Worm (Caenorhabditis elegans): ENCODE results near the gene T17A3.12.

The T17A3.12 gene

DNA sequence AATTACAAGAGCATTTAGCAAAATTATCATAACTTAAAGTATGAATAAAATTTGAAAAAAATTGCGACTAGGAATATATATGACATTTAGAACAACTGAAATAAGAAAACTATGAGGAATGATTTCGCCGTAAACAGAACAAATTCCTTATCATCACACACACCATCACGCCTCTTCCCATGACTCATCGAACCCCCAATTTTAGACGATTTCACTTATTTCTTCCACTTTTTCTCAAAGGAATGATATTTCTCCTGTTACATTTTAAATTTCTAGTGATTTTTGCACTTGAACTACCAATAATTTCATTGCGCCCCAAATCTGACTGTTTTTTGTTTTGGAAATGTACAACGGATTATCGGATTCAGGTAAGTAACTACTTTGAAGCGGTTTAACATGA lies 11.7 kb upstream of the T17A3.12 start, which contains the start of the genes zig-13 and ver-1 (continued):
- TF ChIP-seq chd-7 (tag; optimal IDR thresholded peaks at IDR 0.05), result no peak

ce11 chrIII:154168-154567 lies 9.2 kb upstream of the T17A3.12 start:
- no peak for TF ChIP-seq Y79H2A.3 (GFP tag; conservative IDR thresholded peaks at IDR 0.05)
- peak; percentile 5 for TF ChIP-seq tbp1 (GFP tag; optimal IDR thresholded peaks at IDR 0.05)
- peak; percentile 96 for TF ChIP-seq nhr-80 (tag; optimal IDR thresholded peaks at IDR 0.05)
- peak; percentile 40 for TF ChIP-seq atf-7 (tag; optimal IDR thresholded peaks at IDR 0.05)
- TF ChIP-seq ztf-22 (GFP tag; optimal IDR thresholded peaks at IDR 0.05), result peak; percentile 52
- TF ChIP-seq ets-4 (GFP tag; optimal IDR thresholded peaks at IDR 0.05), result peak; percentile 19
- no peak for TF ChIP-seq nhr-27 (tag; optimal IDR thresholded peaks at IDR 0.05)

DNA sequence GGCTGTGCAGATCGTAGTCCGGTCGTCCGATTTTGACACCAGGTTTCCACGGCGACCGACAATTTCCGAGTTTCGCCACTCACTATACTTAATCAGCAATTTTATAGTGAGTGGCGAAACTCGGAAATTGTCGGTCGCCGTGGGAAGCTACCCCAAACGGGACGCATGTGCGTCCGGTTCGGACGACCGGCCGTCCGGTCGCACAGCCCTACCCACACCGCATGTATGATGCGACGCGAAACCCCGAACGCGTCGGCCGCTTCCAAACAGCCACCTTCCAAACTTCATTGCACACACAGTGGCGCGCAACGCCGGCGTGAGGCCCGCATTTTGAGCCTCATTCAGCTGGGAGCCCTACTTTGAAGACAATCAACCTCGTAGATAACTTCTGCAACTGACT lies 6.1 kb upstream of the T17A3.12 start:
- TF ChIP-seq ZK185.1 (tag; optimal IDR thresholded peaks at IDR 0.05; ENCODE audit: poor library complexity, severe bottlenecking) (no peak), egrh-3 (GFP tag; IDR thresholded peaks at IDR 0.05) (no peak; the same call in 1 of the 2 replicates), snpc-4 (GFP tag; optimal IDR thresholded peaks at IDR 0.05) (no peak), snpc-4 (tag; optimal IDR thresholded peaks at IDR 0.05) (peak in 2 of 4 experiments; percentile 67 to 85), F37B4.10 (GFP tag; IDR thresholded peaks at IDR 0.05) (0 out of 2 replicates have a peak, but pooled peaks have one; percentile 51), nhr-120 (GFP tag; IDR thresholded peaks at IDR 0.05) (no peak), ceh-79 (tag; optimal IDR thresholded peaks at IDR 0.05) (no peak), madf-8 (GFP tag; conservative IDR thresholded peaks at IDR 0.05) (no peak), F57C9.4 (tag; optimal IDR thresholded peaks at IDR 0.05) (no peak), cebp-2 (GFP tag; IDR thresholded peaks at IDR 0.05) (no peak), gei-17 (GFP tag; optimal IDR thresholded peaks at IDR 0.05) (no peak), repo-1 (tag; optimal IDR thresholded peaks at IDR 0.05) (no peak), ztf-6 (GFP tag; IDR thresholded peaks at IDR 0.05) (0 out of 2 replicates have a peak, but pooled peaks have one; percentile 12), D2030.7 (GFP tag; IDR thresholded peaks at IDR 0.05) (no peak), K11D2.4 (GFP tag; IDR thresholded peaks at IDR 0.05) (no peak), lin-26 (GFP tag; IDR thresholded peaks at IDR 0.05) (0 out of 2 replicates have a peak, but pooled peaks have one; percentile 30), snpc-3.4 (tag; optimal IDR thresholded peaks at IDR 0.05) (no peak), Y95B8A.8 (GFP tag; IDR thresholded peaks at IDR 0.05) (no peak), attf-6 (GFP tag; IDR thresholded peaks at IDR 0.05) (no peak), nhr-80 (tag; optimal IDR thresholded peaks at IDR 0.05) (no peak), T07F8.4 (tag; optimal IDR thresholded peaks at IDR 0.05) (no peak), rec-8 (tag; optimal IDR thresholded peaks at IDR 0.05) (no peak), egl-44 (GFP tag; IDR thresholded peaks at IDR 0.05) (no peak), nfyb-1 (GFP tag; IDR thresholded peaks at IDR 0.05) (no peak), ceh-40 (GFP tag; IDR thresholded peaks at IDR 0.05) (no peak), unc-130 (GFP tag; optimal IDR thresholded peaks at IDR 0.05) (no peak), lir-1 (GFP tag; conservative IDR thresholded peaks at IDR 0.05) (no peak), attf-3 (GFP tag; conservative IDR thresholded peaks at IDR 0.05) (no peak)

DNA sequence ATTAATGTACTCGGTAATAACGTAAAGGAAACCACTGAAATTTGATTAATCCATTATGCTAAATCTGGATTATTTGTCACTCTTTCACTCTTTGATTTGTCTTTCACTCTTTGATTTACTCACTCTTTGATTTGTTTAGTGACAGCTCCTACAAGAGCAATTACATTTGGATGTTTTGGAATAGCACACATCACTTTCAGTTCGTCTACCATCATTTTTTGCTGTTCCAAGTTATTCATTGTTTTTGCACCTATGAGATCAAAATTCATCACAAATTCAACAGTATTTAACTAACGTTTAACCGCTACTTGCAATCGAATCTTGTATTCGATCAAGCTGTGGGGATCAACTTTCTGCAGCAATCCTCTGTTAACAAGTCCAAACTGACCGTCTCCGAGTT lies 4.2 kb upstream of the T17A3.12 start:
- no peak for TF ChIP-seq ama-1 (optimal IDR thresholded peaks at IDR 0.05)
- no peak for TF ChIP-seq ama-1 (GFP tag; optimal IDR thresholded peaks at IDR 0.05)
- no peak for TF ChIP-seq ztf-26 (tag; optimal IDR thresholded peaks at IDR 0.05)
- TF ChIP-seq nhr-120 (GFP tag; IDR thresholded peaks at IDR 0.05), result no peak
- TF ChIP-seq zim-3 (tag; optimal IDR thresholded peaks at IDR 0.05), result no peak

Data from whole organism, young adult.